Worm (Caenorhabditis elegans) whole organism, early embryonic: Measurements from ENCODE around the gene npr-31.

Experiments used
- B0310.2 ChIP-seq: sonication (generic microtip); optimal IDR thresholded peaks from 2 replicates; lab custom pipeline; 2016; ENCODE audit warnings: mild to moderate bottlenecking, missing genetic modification characterization, missing compliant biosample characterization
- F13C5.2 ChIP-seq: sonication (generic microtip); optimal IDR thresholded peaks from 2 replicates; lab custom pipeline; 2017; ENCODE audit warnings: mild to moderate bottlenecking, missing genetic modification characterization, inconsistent platforms, missing compliant biosample characterization
- aly-1 ChIP-seq: sonication (generic microtip); optimal IDR thresholded peaks from 2 replicates; lab custom pipeline; 2016; ENCODE audit warnings: missing genetic modification characterization, missing compliant biosample characterization
- ama-1 ChIP-seq: fragments of 150-350 bp; optimal IDR thresholded peaks from 2 replicates; lab custom pipeline; 2014
- ceh-13 ChIP-seq: fragments of 200-800 bp; sonication (Bioruptor generic); optimal IDR thresholded peaks from 2 replicates; lab custom pipeline; 2018; ENCODE audit warnings: mild to moderate bottlenecking, missing genetic modification characterization, missing compliant biosample characterization
- ets-7 ChIP-seq: sonication (generic microtip); optimal IDR thresholded peaks from 2 replicates; lab custom pipeline; 2016; ENCODE audit warnings: missing genotype, missing genetic modification characterization, missing compliant biosample characterization
- flt-1 ChIP-seq: fragments of 200-800 bp; sonication (Bioruptor generic); IDR thresholded peaks from 2 replicates; pipeline ENCODE4 v1.3.6; 2022; ENCODE audit warnings: missing genetic modification characterization, missing compliant biosample characterization
- hmbx-1 ChIP-seq: sonication (generic microtip); optimal IDR thresholded peaks from 2 replicates; lab custom pipeline; 2016; ENCODE audit warnings: mild to moderate bottlenecking, missing genetic modification characterization, missing compliant biosample characterization
- hmg-4 ChIP-seq: fragments of 200-800 bp; sonication (Bioruptor generic); optimal IDR thresholded peaks from 2 replicates; lab custom pipeline; 2018; ENCODE audit warnings: mild to moderate bottlenecking, missing genetic modification characterization, missing compliant biosample characterization
- hnd-1 ChIP-seq: sonication (generic microtip); optimal IDR thresholded peaks from 2 replicates; lab custom pipeline; 2016; ENCODE audit warnings: missing genetic modification characterization, missing compliant biosample characterization
- pes-1 ChIP-seq: fragments of 200-800 bp; sonication (Bioruptor generic); IDR thresholded peaks from 2 replicates; pipeline ENCODE4 v1.3.6; 2022; ENCODE audit warnings: missing genetic modification reagents, missing genetic modification characterization, missing compliant biosample characterization
- tbx-11 ChIP-seq: fragments of 200-800 bp; sonication (Bioruptor generic); IDR thresholded peaks from 2 replicates; pipeline ENCODE4 v1.3.6; 2022; ENCODE audit warnings: missing genetic modification characterization, missing compliant biosample characterization
- tbx-37 ChIP-seq: fragments of 200-800 bp; sonication (Bioruptor generic); conservative IDR thresholded peaks from 2 replicates; pipeline ENCODE4 v1.3.6; 2022; ENCODE audit warnings: missing genetic modification reagents, missing genetic modification characterization, missing compliant biosample characterization
- tra-4 ChIP-seq: sonication (generic microtip); optimal IDR thresholded peaks from 2 replicates; lab custom pipeline; 2017; ENCODE audit warnings: missing genetic modification characterization, missing compliant biosample characterization

DNA sequence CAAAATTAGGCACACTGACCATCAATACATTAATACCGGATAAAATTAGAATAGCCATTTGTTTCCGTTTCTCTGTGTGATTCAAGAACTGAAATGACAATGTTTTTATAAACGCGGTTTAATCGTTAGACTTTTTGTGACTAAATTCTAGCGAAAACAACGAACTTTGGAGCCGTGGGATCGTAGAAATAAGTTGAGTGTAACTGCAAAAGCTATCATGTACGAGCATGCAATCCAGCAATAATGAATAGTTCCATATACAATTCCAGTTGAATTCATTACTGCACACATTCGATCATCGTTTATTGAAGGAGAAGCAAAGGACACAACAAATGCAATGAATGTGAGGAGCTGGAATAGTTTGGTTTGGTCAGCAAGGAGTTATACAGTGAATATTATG, 41.7 kb downstream of the npr-31 start:
- no peak for TF ChIP-seq ama-1
- TF ChIP-seq ceh-13 (GFP tag; lab: Kevin White, UChicago) = no peak
- no peak for TF ChIP-seq tra-4 (tag; lab: Kevin White, UChicago)
- no peak for TF ChIP-seq hmg-4 (GFP tag; lab: Kevin White, UChicago)
- no peak for TF ChIP-seq tbx-37 (GFP tag; lab: Robert Waterston, UW)
- TF ChIP-seq flt-1 (GFP tag; lab: Robert Waterston, UW) = no peak
- TF ChIP-seq tbx-11 = no peak
- no peak for TF ChIP-seq hmbx-1 (tag; lab: Kevin White, UChicago)
- no peak for TF ChIP-seq ets-7 (tag; lab: Kevin White, UChicago)
- no peak for TF ChIP-seq aly-1 (tag; lab: Kevin White, UChicago)
- TF ChIP-seq hnd-1 (tag; lab: Kevin White, UChicago) = no peak
- no peak for TF ChIP-seq F13C5.2 (tag; lab: Kevin White, UChicago)
- no peak for TF ChIP-seq pes-1
- TF ChIP-seq B0310.2 (tag; lab: Kevin White, UChicago) = no peak
